Worm (Caenorhabditis elegans): ENCODE measurements around the gene C27A2.8.

- TF ChIP-seq aly-1 (tag; optimal IDR thresholded peaks at IDR 0.05) (no peak), tbx-11 (GFP tag; IDR thresholded peaks at IDR 0.05) (0 out of 2 replicates have a peak, but pooled peaks have one; percentile 28), B0310.2 (tag; optimal IDR thresholded peaks at IDR 0.05) (peak; percentile 24), tra-4 (tag; optimal IDR thresholded peaks at IDR 0.05) (no peak), sea-1 (GFP tag; conservative IDR thresholded peaks at IDR 0.05) (0 out of 2 replicates have a peak, but pooled peaks have one; percentile 63)
These were observed 10.5 kb downstream of the C27A2.8 start for ce11 chrII:5057315-5057714.

Measured in whole organism, early embryonic.